Worm (Caenorhabditis elegans) whole organism, L4/young adult: Measurements from ENCODE around the gene clec-247.

Experiments
- W03F9.2 ChIP-seq: fragments of 150-350 bp; optimal IDR thresholded peaks from 2 replicates; lab custom pipeline; 2014; ENCODE audit warnings: missing biosample characterization, missing genetic modification characterization
- dao-5 ChIP-seq: sonication (generic microtip); optimal IDR thresholded peaks from 2 replicates; lab custom pipeline; 2016; ENCODE audit warnings: missing genotype, missing genetic modification characterization, moderate library complexity, missing compliant biosample characterization
- him-1 ChIP-seq: sonication (generic microtip); optimal IDR thresholded peaks from 2 replicates; lab custom pipeline; 2016; ENCODE audit warnings: missing genotype, missing genetic modification reagents, missing genetic modification characterization, missing compliant biosample characterization

DNA sequence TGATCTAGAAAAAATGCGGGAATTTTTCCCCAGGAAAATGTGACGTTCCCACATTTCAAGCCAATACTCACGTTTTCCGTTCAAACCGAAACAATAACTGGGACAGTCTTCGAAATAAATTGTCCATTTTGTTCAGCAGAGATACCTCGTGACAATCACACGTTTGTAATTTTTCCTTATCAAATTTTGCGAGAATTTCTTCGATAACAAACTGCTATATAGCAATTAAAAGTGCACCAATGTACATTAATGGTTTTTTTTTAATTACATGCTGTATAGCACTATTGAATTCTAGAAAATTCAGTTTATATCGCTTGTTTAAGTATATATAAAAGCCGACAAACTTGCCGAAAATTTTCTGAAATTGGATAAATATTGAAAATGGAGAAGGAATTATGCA is 16.5 kb upstream of the clec-247 start, which contains the start of gene R10E8.6:
- TF ChIP-seq him-1 (tag; lab: Kevin White, UChicago): no peak
- no peak for TF ChIP-seq W03F9.2 (tag; lab: Kevin White, UChicago)
- no peak for TF ChIP-seq dao-5
